Worm (Caenorhabditis elegans): Measurements from ENCODE around the gene atf-4.

The atf-4 gene

ce11 chrX:14828766-14829165, 18.2 kb upstream of the atf-4 start:
- no peak for TF ChIP-seq flh-1 (GFP tag; optimal IDR thresholded peaks at IDR 0.05)
- no peak for TF ChIP-seq lsy-2 (tag; optimal IDR thresholded peaks at IDR 0.05)
- TF ChIP-seq ztf-11 (tag; optimal IDR thresholded peaks at IDR 0.05), result no peak
- no peak for TF ChIP-seq snpc-4 (tag; optimal IDR thresholded peaks at IDR 0.05)
- TF ChIP-seq sptf-1 (tag; optimal IDR thresholded peaks at IDR 0.05), result no peak
- no peak for TF ChIP-seq blmp-1 (tag; optimal IDR thresholded peaks at IDR 0.05)
- TF ChIP-seq unc-62 (GFP tag; optimal IDR thresholded peaks at IDR 0.05), result no peak
- TF ChIP-seq sem-2 (GFP tag; optimal IDR thresholded peaks at IDR 0.05), result no peak
- no peak for TF ChIP-seq unc-120 (tag; optimal IDR thresholded peaks at IDR 0.05; ENCODE audit: poor library complexity, severe bottlenecking)
- TF ChIP-seq elt-1 (tag; optimal IDR thresholded peaks at IDR 0.05; ENCODE audit: borderline replicate concordance, insufficient read depth), result no peak
- no peak for TF ChIP-seq unc-39 (tag; optimal IDR thresholded peaks at IDR 0.05)
- no peak for TF ChIP-seq nhr-12 (tag; optimal IDR thresholded peaks at IDR 0.05)
- TF ChIP-seq elt-3 (tag; optimal IDR thresholded peaks at IDR 0.05), result no peak
- TF ChIP-seq ham-2 (GFP tag; optimal IDR thresholded peaks at IDR 0.05), result no peak
- no peak for TF ChIP-seq ceh-39 (tag; optimal IDR thresholded peaks at IDR 0.05)
- TF ChIP-seq lin-32 (GFP tag; optimal IDR thresholded peaks at IDR 0.05), result no peak
- TF ChIP-seq nhr-2 (tag; optimal IDR thresholded peaks at IDR 0.05), result no peak

- TF ChIP-seq nhr-76 (tag; optimal IDR thresholded peaks at IDR 0.05), result no peak
- peak; percentile 17 for TF ChIP-seq unc-62 (GFP tag; optimal IDR thresholded peaks at IDR 0.05)
- TF ChIP-seq hlh-1 (tag; optimal IDR thresholded peaks at IDR 0.05), result peak; percentile 78
- no peak for TF ChIP-seq bed-3 (GFP tag; optimal IDR thresholded peaks at IDR 0.05)
- TF ChIP-seq nhr-2 (tag; optimal IDR thresholded peaks at IDR 0.05), result peak; percentile 45
- peak; percentile 10 for TF ChIP-seq lsy-2 (tag; optimal IDR thresholded peaks at IDR 0.05)
- no peak for TF ChIP-seq cnd-1 (tag; optimal IDR thresholded peaks at IDR 0.05)
- no peak for TF ChIP-seq sem-2 (GFP tag; optimal IDR thresholded peaks at IDR 0.05)
- no peak for TF ChIP-seq mls-2 (tag; optimal IDR thresholded peaks at IDR 0.05)
- TF ChIP-seq sptf-1 (tag; optimal IDR thresholded peaks at IDR 0.05), result peak; percentile 46
- TF ChIP-seq zip-8 (tag; optimal IDR thresholded peaks at IDR 0.05), result no peak
- TF ChIP-seq unc-120 (tag; optimal IDR thresholded peaks at IDR 0.05; ENCODE audit: poor library complexity, severe bottlenecking), result no peak
- TF ChIP-seq elt-3 (tag; optimal IDR thresholded peaks at IDR 0.05), result peak; percentile 40
- no peak for TF ChIP-seq unc-39 (tag; optimal IDR thresholded peaks at IDR 0.05)
- peak; percentile 63 for TF ChIP-seq ces-1 (GFP tag; optimal IDR thresholded peaks at IDR 0.05)
- no peak for TF ChIP-seq ztf-11 (tag; optimal IDR thresholded peaks at IDR 0.05)
- no peak for TF ChIP-seq nhr-28 (tag; optimal IDR thresholded peaks at IDR 0.05)
- no peak for TF ChIP-seq ceh-83 (GFP tag; optimal IDR thresholded peaks at IDR 0.05)
- TF ChIP-seq drap-1 (GFP tag; optimal IDR thresholded peaks at IDR 0.05), result no peak
- no peak for TF ChIP-seq lin-13 (tag; optimal IDR thresholded peaks at IDR 0.05)
- no peak for TF ChIP-seq elt-1 (tag; optimal IDR thresholded peaks at IDR 0.05; ENCODE audit: borderline replicate concordance, insufficient read depth)
- no peak for TF ChIP-seq ham-2 (GFP tag; optimal IDR thresholded peaks at IDR 0.05)
- TF ChIP-seq M03D4.4 (tag; optimal IDR thresholded peaks at IDR 0.05), result no peak
- no peak for TF ChIP-seq blmp-1 (tag; optimal IDR thresholded peaks at IDR 0.05)
- TF ChIP-seq lin-32 (GFP tag; optimal IDR thresholded peaks at IDR 0.05), result no peak
- TF ChIP-seq mab-5 (tag; optimal IDR thresholded peaks at IDR 0.05), result no peak
- TF ChIP-seq nhr-12 (tag; optimal IDR thresholded peaks at IDR 0.05), result no peak
- TF ChIP-seq tbx-8 (GFP tag; optimal IDR thresholded peaks at IDR 0.05), result no peak
- TF ChIP-seq nhr-237 (tag; optimal IDR thresholded peaks at IDR 0.05), result peak; percentile 50
- TF ChIP-seq ceh-39 (tag; optimal IDR thresholded peaks at IDR 0.05), result peak; percentile 69
- TF ChIP-seq mep-1 (tag; optimal IDR thresholded peaks at IDR 0.05), result peak; percentile 43
- TF ChIP-seq pha-4 (tag; optimal IDR thresholded peaks at IDR 0.05), result no peak
- no peak for TF ChIP-seq snpc-4 (tag; optimal IDR thresholded peaks at IDR 0.05)
- TF ChIP-seq ceh-43 (GFP tag; optimal IDR thresholded peaks at IDR 0.05), result no peak
- TF ChIP-seq flh-1 (GFP tag; optimal IDR thresholded peaks at IDR 0.05), result no peak
Measured at ce11 chrX:14824490-14825050, 14.0 kb upstream of the atf-4 start, which contains the start of gene mbk-1. mbk-1 (minus strand) TSS chrX:14824540.

- no peak for TF ChIP-seq mep-1 (tag; optimal IDR thresholded peaks at IDR 0.05)
- TF ChIP-seq blmp-1 (tag; optimal IDR thresholded peaks at IDR 0.05), result no peak
- TF ChIP-seq lin-13 (tag; optimal IDR thresholded peaks at IDR 0.05), result no peak
- no peak for TF ChIP-seq nhr-237 (tag; optimal IDR thresholded peaks at IDR 0.05)
- TF ChIP-seq unc-120 (tag; optimal IDR thresholded peaks at IDR 0.05; ENCODE audit: poor library complexity, severe bottlenecking), result no peak
- TF ChIP-seq tbx-8 (GFP tag; optimal IDR thresholded peaks at IDR 0.05), result no peak
- no peak for TF ChIP-seq M03D4.4 (tag; optimal IDR thresholded peaks at IDR 0.05)
- TF ChIP-seq mls-2 (tag; optimal IDR thresholded peaks at IDR 0.05), result no peak
- TF ChIP-seq elt-3 (tag; optimal IDR thresholded peaks at IDR 0.05), result no peak
- TF ChIP-seq ztf-11 (tag; optimal IDR thresholded peaks at IDR 0.05), result no peak
Measured at ce11 chrX:14819495-14819894, 8.9 kb upstream of the atf-4 start.

Data from whole organism, mixed stage, embryonic.